Worm (Caenorhabditis elegans) whole organism, L1 larva: ENCODE results near the gene C11H1.9.

Source experiments
- aha-1 ChIP-seq: fragments of 150-350 bp; optimal IDR thresholded peaks from 2 replicates; lab custom pipeline; 2014; ENCODE audit warnings: missing biosample characterization, missing genetic modification characterization
- ama-1 ChIP-seq: fragments of 150-350 bp; optimal IDR thresholded peaks from 2 replicates; lab custom pipeline; 2014
- blmp-1 ChIP-seq: fragments of 150-350 bp; optimal IDR thresholded peaks from 2 replicates; lab custom pipeline; 2014; ENCODE audit warnings: missing biosample characterization, missing genetic modification characterization
- ceh-63 ChIP-seq: fragments of 200-800 bp; sonication (Bioruptor generic); optimal IDR thresholded peaks from 2 replicates; lab custom pipeline; 2018; ENCODE audit warnings: mild to moderate bottlenecking, missing genetic modification characterization, missing compliant biosample characterization
- ceh-8 ChIP-seq: fragments of 200-800 bp; sonication (Bioruptor generic); optimal IDR thresholded peaks from 2 replicates; lab custom pipeline; 2018; ENCODE audit warnings: mild to moderate bottlenecking, missing genetic modification characterization, moderate library complexity, missing compliant biosample characterization
- ceh-82 ChIP-seq, 3 experiments: fragments of 150-350 bp in 1 of 3; sonication (generic microtip) in 2 of 3; optimal IDR thresholded peaks; 2 replicates each; lab custom pipeline; 2014 to 2017; ENCODE audit warnings: missing biosample characterization in 3 of 3, missing genetic modification characterization in 3 of 3
- ceh-90 ChIP-seq: sonication (generic microtip); optimal IDR thresholded peaks from 2 replicates; lab custom pipeline; 2016; ENCODE audit warnings: missing genetic modification characterization, missing compliant biosample characterization
- dsc-1 ChIP-seq: sonication (generic microtip); optimal IDR thresholded peaks from 2 replicates; lab custom pipeline; 2016; ENCODE audit warnings: mild to moderate bottlenecking, missing genetic modification characterization, missing compliant biosample characterization
- efl-1 ChIP-seq, 4 experiments: fragments of 150-350 bp; optimal IDR thresholded peaks in 3 of 4; peaks in 1 of 4; 1 replicate in 1 of 4; 2 replicates in 3 of 4; lab custom pipeline; 2014; ENCODE audit warnings: missing biosample characterization in 2 of 4, missing genetic modification characterization in 2 of 4, missing genetic modification reagents in 2 of 4
- egl-27 ChIP-seq, 2 experiments: fragments of 150-350 bp in 1 of 2; sonication (generic microtip); optimal IDR thresholded peaks; 3 replicates each; lab custom pipeline; 2017 to 2018; ENCODE audit warnings: missing biosample characterization in 2 of 2, missing genetic modification characterization in 2 of 2, missing genetic modification reagents in 2 of 2
- elt-2 ChIP-seq: sonication (generic microtip); optimal IDR thresholded peaks from 2 replicates; lab custom pipeline; 2016; ENCODE audit warnings: missing genetic modification characterization, mild to moderate bottlenecking, inconsistent platforms, missing compliant biosample characterization, missing genetic modification reagents
- elt-3 ChIP-seq, 6 experiments: fragments of 150-350 bp in 1 of 6; sonication (generic microtip); optimal IDR thresholded peaks; 2 replicates each; lab custom pipeline; 2017 to 2018; ENCODE audit warnings: missing biosample characterization in 6 of 6, missing genetic modification characterization in 6 of 6, inconsistent platforms in 1 of 6
- fkh-10 ChIP-seq: sonication (generic microtip); optimal IDR thresholded peaks from 2 replicates; lab custom pipeline; 2017; ENCODE audit warnings: missing biosample characterization, missing genetic modification reagents, missing genetic modification characterization
- fkh-8 ChIP-seq: sonication (generic microtip); optimal IDR thresholded peaks from 2 replicates; lab custom pipeline; 2016; ENCODE audit warnings: mild to moderate bottlenecking, missing genetic modification characterization, missing compliant biosample characterization
- fos-1 ChIP-seq: fragments of 150-350 bp; optimal IDR thresholded peaks from 2 replicates; lab custom pipeline; 2014; ENCODE audit warnings: missing biosample characterization, missing genetic modification characterization
- hlh-4 ChIP-seq: sonication (generic microtip); optimal IDR thresholded peaks from 2 replicates; lab custom pipeline; 2016; ENCODE audit warnings: mild to moderate bottlenecking, missing genetic modification characterization, missing compliant biosample characterization
- isw-1 ChIP-seq: fragments of 200-800 bp; sonication (Bioruptor generic); IDR thresholded peaks from 2 replicates; pipeline ENCODE4 v1.3.6; 2022; ENCODE audit warnings: missing genetic modification characterization, missing compliant biosample characterization
- jun-1 ChIP-seq: fragments of 150-350 bp; optimal IDR thresholded peaks from 2 replicates; lab custom pipeline; 2014; ENCODE audit warnings: missing biosample characterization, missing genetic modification reagents, missing genetic modification characterization
- lin-14 ChIP-seq: fragments of 200-800 bp; sonication (Bioruptor generic); optimal IDR thresholded peaks from 2 replicates; lab custom pipeline; 2018; ENCODE audit warnings: mild to moderate bottlenecking, missing genetic modification characterization, moderate library complexity, missing compliant biosample characterization
- lin-35 ChIP-seq, 2 experiments: fragments of 150-350 bp; optimal IDR thresholded peaks; 2 replicates each; lab custom pipeline; 2014; ENCODE audit warnings: missing biosample characterization in 2 of 2, missing genetic modification characterization in 2 of 2, missing genetic modification reagents in 2 of 2
- lir-3 ChIP-seq: sonication (generic microtip); optimal IDR thresholded peaks from 2 replicates; lab custom pipeline; 2016; ENCODE audit warnings: mild to moderate bottlenecking, missing genetic modification characterization, moderate library complexity, missing compliant biosample characterization; ENCODE audit not compliant: poor library complexity
- lsy-2 ChIP-seq, 2 experiments: fragments of 150-350 bp; optimal IDR thresholded peaks; 2 replicates each; lab custom pipeline; 2014; ENCODE audit warnings: missing biosample characterization in 2 of 2, missing genetic modification characterization in 2 of 2
- mab-9 ChIP-seq: fragments of 200-800 bp; sonication (Bioruptor generic); IDR thresholded peaks from 2 replicates; pipeline ENCODE4 v1.3.6; 2022; ENCODE audit warnings: missing genetic modification reagents, missing genetic modification characterization, missing compliant biosample characterization
- mdl-1 ChIP-seq, 2 experiments: fragments of 150-350 bp; optimal IDR thresholded peaks; 2 replicates each; lab custom pipeline; 2014 to 2017; ENCODE audit warnings: missing biosample characterization in 2 of 2, missing genetic modification characterization in 2 of 2, inconsistent platforms in 1 of 2
- mef-2 ChIP-seq: fragments of 150-350 bp; optimal IDR thresholded peaks from 2 replicates; lab custom pipeline; 2014; ENCODE audit warnings: missing biosample characterization, missing genetic modification characterization
- nhr-12 ChIP-seq: sonication (generic microtip); optimal IDR thresholded peaks from 2 replicates; lab custom pipeline; 2017; ENCODE audit warnings: missing biosample characterization, missing genetic modification characterization
- nhr-20 ChIP-seq: sonication (generic microtip); optimal IDR thresholded peaks from 2 replicates; lab custom pipeline; 2016; ENCODE audit warnings: mild to moderate bottlenecking, missing genetic modification characterization, missing compliant biosample characterization
- nhr-237 ChIP-seq: fragments of 150-350 bp; optimal IDR thresholded peaks from 2 replicates; lab custom pipeline; 2014; ENCODE audit warnings: missing biosample characterization, missing genetic modification characterization
- nhr-28 ChIP-seq: fragments of 150-350 bp; optimal IDR thresholded peaks from 2 replicates; lab custom pipeline; 2014; ENCODE audit warnings: missing biosample characterization, missing genetic modification characterization
- nhr-47 ChIP-seq: sonication (generic microtip); optimal IDR thresholded peaks from 2 replicates; lab custom pipeline; 2016; ENCODE audit warnings: mild to moderate bottlenecking, missing genetic modification characterization, moderate library complexity, missing compliant biosample characterization
- nhr-71 ChIP-seq: sonication (generic microtip); optimal IDR thresholded peaks from 2 replicates; lab custom pipeline; 2016; ENCODE audit warnings: mild to moderate bottlenecking, missing genetic modification characterization, moderate library complexity, missing compliant biosample characterization
- nhr-76 ChIP-seq: sonication (generic microtip); optimal IDR thresholded peaks from 2 replicates; lab custom pipeline; 2017; ENCODE audit warnings: missing biosample characterization, missing genetic modification characterization
- nhr-77 ChIP-seq: fragments of 150-350 bp; optimal IDR thresholded peaks from 2 replicates; lab custom pipeline; 2014; ENCODE audit warnings: missing biosample characterization, missing genetic modification characterization
- nhr-85 ChIP-seq: sonication (generic microtip); peaks from one replicate; lab custom pipeline; 2016; ENCODE audit warnings: missing genetic modification characterization, inconsistent platforms, missing compliant biosample characterization
- pag-3 ChIP-seq: sonication (generic microtip); optimal IDR thresholded peaks from 2 replicates; lab custom pipeline; 2017; ENCODE audit warnings: missing genetic modification characterization, mild to moderate bottlenecking, missing compliant biosample characterization, antibody characterized with exemption, borderline replicate concordance; ENCODE audit not compliant: insufficient read depth
- rnt-1 ChIP-seq: sonication (generic microtip); optimal IDR thresholded peaks from 2 replicates; lab custom pipeline; 2016; ENCODE audit warnings: mild to moderate bottlenecking, missing genetic modification characterization, moderate library complexity, missing compliant biosample characterization
- skn-1 ChIP-seq: fragments of 150-350 bp; optimal IDR thresholded peaks from 2 replicates; lab custom pipeline; 2014; ENCODE audit warnings: missing biosample characterization, missing genetic modification characterization
- snu-23 ChIP-seq: sonication (generic microtip); optimal IDR thresholded peaks from 2 replicates; lab custom pipeline; 2016; ENCODE audit warnings: missing genetic modification characterization, missing compliant biosample characterization
- sox-4 ChIP-seq: sonication (generic microtip); optimal IDR thresholded peaks from 2 replicates; lab custom pipeline; 2016; ENCODE audit warnings: missing genetic modification characterization, missing compliant biosample characterization
- sptf-1 ChIP-seq: fragments of 150-350 bp; optimal IDR thresholded peaks from 2 replicates; lab custom pipeline; 2014; ENCODE audit warnings: missing biosample characterization, missing genetic modification characterization
- sup-37 ChIP-seq: fragments of 200-800 bp; sonication (Bioruptor generic); optimal IDR thresholded peaks from 2 replicates; lab custom pipeline; 2018; ENCODE audit warnings: mild to moderate bottlenecking, missing genetic modification characterization, missing compliant biosample characterization
- swsn-7 ChIP-seq: sonication (generic microtip); optimal IDR thresholded peaks from 2 replicates; lab custom pipeline; 2016; ENCODE audit warnings: missing genetic modification characterization, missing compliant biosample characterization
- tlp-1 ChIP-seq: fragments of 150-350 bp; optimal IDR thresholded peaks from 2 replicates; lab custom pipeline; 2014; ENCODE audit warnings: missing biosample characterization, missing genetic modification characterization
- unc-30 ChIP-seq: sonication (generic microtip); optimal IDR thresholded peaks from 2 replicates; lab custom pipeline; 2017; ENCODE audit warnings: missing biosample characterization, missing genetic modification characterization
- unc-62 ChIP-seq: fragments of 150-350 bp; optimal IDR thresholded peaks from 2 replicates; lab custom pipeline; 2014; ENCODE audit warnings: missing biosample characterization, missing genetic modification reagents, missing genetic modification characterization
- vab-15 ChIP-seq: sonication (generic microtip); optimal IDR thresholded peaks from 2 replicates; lab custom pipeline; 2017; ENCODE audit warnings: missing genotype, mild to moderate bottlenecking, missing genetic modification characterization, missing compliant biosample characterization
- xbp-1 ChIP-seq: sonication (generic microtip); optimal IDR thresholded peaks from 2 replicates; lab custom pipeline; 2016; ENCODE audit warnings: missing genetic modification characterization, missing compliant biosample characterization
- zag-1 ChIP-seq: fragments of 150-350 bp; optimal IDR thresholded peaks from 2 replicates; lab custom pipeline; 2014; ENCODE audit warnings: missing biosample characterization, missing genetic modification characterization
- ztf-11 ChIP-seq, 2 experiments: sonication (generic microtip); optimal IDR thresholded peaks; 2 replicates each; lab custom pipeline; 2016 to 2017; ENCODE audit warnings: missing genetic modification characterization in 2 of 2, missing biosample characterization in 1 of 2, missing compliant biosample characterization in 1 of 2

C11H1.9 gene

DNA sequence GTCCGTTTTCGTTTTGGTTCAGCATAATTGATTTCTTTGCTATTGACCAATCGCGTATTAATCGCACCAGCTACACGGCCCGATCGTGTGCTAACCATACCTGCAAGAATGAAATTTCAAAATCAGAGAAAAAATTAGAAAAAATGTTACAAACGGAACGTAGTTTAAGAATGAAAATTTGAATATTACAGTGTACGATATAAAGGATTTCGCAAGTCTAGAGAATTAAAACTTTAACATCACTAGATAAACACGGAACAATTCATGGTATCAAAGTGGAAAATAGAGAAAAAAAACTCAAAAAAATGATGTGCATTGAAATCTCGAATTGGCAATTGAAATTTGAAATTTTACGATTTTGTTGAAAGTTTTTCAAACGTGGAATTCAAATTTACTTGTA is 23.6 kb downstream of the C11H1.9 start, which contains the start of gene madd-3:
Gene madd-3 (minus strand): TSS at position 101 of the 400 bp plus-strand sequence.
- no peak for TF ChIP-seq jun-1 (tag; lab: Kevin White, UChicago)
- no peak for TF ChIP-seq ceh-90 (tag; lab: Kevin White, UChicago)
- TF ChIP-seq mab-9 (GFP tag; lab: Robert Waterston, UW): no peak
- no peak for TF ChIP-seq isw-1 (GFP tag; lab: Robert Waterston, UW)
- TF ChIP-seq mef-2 (tag; lab: Kevin White, UChicago): no peak
- no peak for TF ChIP-seq nhr-76 (tag; lab: Kevin White, UChicago)
- no peak for TF ChIP-seq nhr-12 (tag; lab: Kevin White, UChicago)
- no peak for TF ChIP-seq nhr-237
- no peak for TF ChIP-seq unc-30 (tag; lab: Kevin White, UChicago)
- TF ChIP-seq lin-14 (GFP tag; lab: Kevin White, UChicago): no peak
- no peak for TF ChIP-seq efl-1 (optimal IDR thresholded peaks at IDR 0.05; lab: Kevin White, UChicago)
- TF ChIP-seq efl-1 (GFP tag; optimal IDR thresholded peaks at IDR 0.05 in 1 of 2; lab: Kevin White, UChicago): no peak
- no peak for TF ChIP-seq aha-1 (tag; lab: Kevin White, UChicago)
- no peak for TF ChIP-seq rnt-1 (tag; lab: Kevin White, UChicago)
- no peak for TF ChIP-seq elt-3 (tag; optimal IDR thresholded peaks at IDR 0.05; lab: Kevin White, UChicago)
- no peak for TF ChIP-seq ceh-63 (GFP tag; lab: Kevin White, UChicago)
- no peak for TF ChIP-seq sptf-1 (tag; lab: Kevin White, UChicago)
- TF ChIP-seq nhr-47 (tag; lab: Kevin White, UChicago): no peak
- no peak for TF ChIP-seq xbp-1 (tag; lab: Kevin White, UChicago)
- no peak for TF ChIP-seq fos-1
- no peak for TF ChIP-seq nhr-77 (tag; lab: Kevin White, UChicago)
- TF ChIP-seq, all 84 proteins: peak for 0

DNA sequence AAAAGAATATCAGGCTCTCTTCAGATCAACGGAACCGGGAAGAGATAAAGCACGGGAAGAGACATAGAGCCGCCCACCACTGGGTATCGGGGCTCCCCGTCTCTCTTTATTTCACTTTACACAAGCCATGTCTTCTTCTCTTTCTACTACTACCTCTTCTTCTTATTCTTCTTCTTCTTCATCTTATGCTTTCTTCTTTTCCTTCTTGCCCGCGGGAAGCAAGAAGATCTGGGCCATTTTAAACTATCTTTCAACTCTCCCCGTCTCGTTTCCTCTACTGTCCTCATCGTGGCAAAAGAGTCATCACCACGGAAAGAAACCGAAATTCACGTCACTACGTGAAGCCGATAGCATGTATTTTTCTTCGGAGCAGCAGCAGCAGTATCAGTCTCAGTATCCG is 27.6 kb downstream of the C11H1.9 start:
- TF ChIP-seq lsy-2 (tag; optimal IDR thresholded peaks at IDR 0.05; lab: Kevin White, UChicago) (peak in 1 of 2 experiments; percentile 14), unc-30 (tag; lab: Kevin White, UChicago) (no peak), tlp-1 (no peak), nhr-237 (no peak), fkh-8 (tag; lab: Kevin White, UChicago) (no peak), lin-35 (GFP tag; optimal IDR thresholded peaks at IDR 0.05; lab: Kevin White, UChicago) (no peak), ceh-90 (tag; lab: Kevin White, UChicago) (no peak), sox-4 (no peak), ama-1 (lab: Kevin White, UChicago) (no peak), mdl-1 (tag; optimal IDR thresholded peaks at IDR 0.05; lab: Kevin White, UChicago) (no peak), lir-3 (tag; lab: Kevin White, UChicago) (no peak), vab-15 (tag; lab: Kevin White, UChicago) (no peak), ceh-82 (tag; optimal IDR thresholded peaks at IDR 0.05; lab: Kevin White, UChicago) (no peak), lin-14 (GFP tag; lab: Kevin White, UChicago) (peak; percentile 64), egl-27 (tag; optimal IDR thresholded peaks at IDR 0.05; lab: Kevin White, UChicago) (no peak), nhr-28 (no peak), blmp-1 (no peak), nhr-71 (tag; lab: Kevin White, UChicago) (peak; percentile 71), dsc-1 (tag; lab: Kevin White, UChicago) (peak; percentile 39), sup-37 (no peak), rnt-1 (tag; lab: Kevin White, UChicago) (peak; percentile 36), zag-1 (tag; lab: Kevin White, UChicago) (no peak), ceh-8 (GFP tag; lab: Kevin White, UChicago) (no peak), hlh-4 (tag; lab: Kevin White, UChicago) (no peak), skn-1 (tag; lab: Kevin White, UChicago) (no peak), fkh-10 (GFP tag; lab: Kevin White, UChicago) (no peak), nhr-85 (no peak), elt-2 (no peak), nhr-20 (peak; percentile 24), swsn-7 (tag; lab: Kevin White, UChicago) (peak; percentile 1), unc-62 (GFP tag; lab: Kevin White, UChicago) (no peak), snu-23 (GFP tag; lab: Kevin White, UChicago) (peak; percentile 43), pag-3 (tag; lab: Kevin White, UChicago) (peak; percentile 55), ztf-11 (tag; optimal IDR thresholded peaks at IDR 0.05; lab: Kevin White, UChicago) (no peak), elt-3 (tag; optimal IDR thresholded peaks at IDR 0.05; lab: Kevin White, UChicago) (no peak)
